Worm (Caenorhabditis elegans): Measurements from ENCODE around the gene fbxc-20.

ce11 chrII:2442243-2442642 is 23.3 kb downstream of the fbxc-20 start:
- TF ChIP-seq W03F9.2 (tag; optimal IDR thresholded peaks at IDR 0.05) (no peak), him-1 (tag; optimal IDR thresholded peaks at IDR 0.05) (no peak), dao-5 (tag; optimal IDR thresholded peaks at IDR 0.05) (no peak)
